Worm (Caenorhabditis elegans) whole organism, L4 larva: ENCODE measurements around the gene srbc-23.

ENCODE experiments used
- hif-1 ChIP-seq, 2 experiments: sonication (generic microtip); optimal IDR thresholded peaks; 2 replicates each; lab custom pipeline; 2016 to 2017; ENCODE audit warnings: missing compliant biosample characterization in 2 of 2, missing genetic modification characterization in 2 of 2, missing genetic modification reagents in 2 of 2, missing genotype in 2 of 2, mild to moderate bottlenecking in 1 of 2
- lsy-2 ChIP-seq, 2 experiments: fragments of 150-350 bp in 1 of 2; sonication (generic microtip) in 1 of 2; optimal IDR thresholded peaks; 2 replicates each; lab custom pipeline; 2014 to 2017; ENCODE audit warnings: missing biosample characterization in 2 of 2, missing genetic modification characterization in 2 of 2
- nhr-10 ChIP-seq: fragments of 150-350 bp; optimal IDR thresholded peaks from 2 replicates; lab custom pipeline; 2014; ENCODE audit warnings: missing biosample characterization, missing genetic modification characterization
- nhr-76 ChIP-seq: fragments of 150-350 bp; optimal IDR thresholded peaks from 2 replicates; lab custom pipeline; 2014; ENCODE audit warnings: missing biosample characterization, missing genetic modification characterization
- ztf-11 ChIP-seq: fragments of 150-350 bp; optimal IDR thresholded peaks from 2 replicates; lab custom pipeline; 2014; ENCODE audit warnings: missing biosample characterization, missing genetic modification characterization

DNA sequence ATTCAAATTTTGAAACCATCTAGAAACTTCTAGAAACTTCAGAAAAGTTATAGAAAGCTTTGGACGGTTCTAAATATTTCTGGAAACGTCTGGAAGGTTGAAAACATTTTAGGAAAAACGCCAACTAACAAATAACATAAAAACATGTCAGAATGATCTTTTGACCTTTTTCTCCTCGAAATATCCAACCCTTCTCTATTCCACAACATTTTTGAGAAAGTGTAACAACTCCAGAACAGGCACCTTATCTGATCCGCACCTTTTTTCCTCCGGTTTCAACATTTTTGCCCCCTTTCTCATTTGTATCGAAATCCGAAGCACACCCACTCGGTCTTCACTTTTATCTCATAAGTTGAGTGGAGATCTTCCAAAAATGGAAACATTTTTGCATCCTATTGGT, 43.0 kb upstream of the srbc-23 start, which contains the start of gene F22F7.3:
- TF ChIP-seq ztf-11 (tag; lab: Kevin White, UChicago): no peak
- no peak for TF ChIP-seq nhr-76 (tag; lab: Kevin White, UChicago)
- no peak for TF ChIP-seq lsy-2 (tag; optimal IDR thresholded peaks at IDR 0.05; lab: Kevin White, UChicago)
- no peak for TF ChIP-seq hif-1 (tag; optimal IDR thresholded peaks at IDR 0.05; lab: Kevin White, UChicago)
- TF ChIP-seq nhr-10: no peak
